Worm (Caenorhabditis elegans) whole organism, late embryonic: Measurements from ENCODE around the gene swt-5.

Experiments used
- C08G9.2 ChIP-seq: sonication (generic microtip); optimal IDR thresholded peaks from 2 replicates; lab custom pipeline; 2016; ENCODE audit warnings: mild to moderate bottlenecking, missing genetic modification characterization, moderate library complexity, missing compliant biosample characterization
- K02D7.2 ChIP-seq: sonication (generic microtip); optimal IDR thresholded peaks from 2 replicates; lab custom pipeline; 2017; ENCODE audit warnings: mild to moderate bottlenecking, missing genetic modification characterization, missing compliant biosample characterization
- K09A11.1 ChIP-seq: sonication (generic microtip); optimal IDR thresholded peaks from 2 replicates; lab custom pipeline; 2017; ENCODE audit warnings: antibody characterized with exemption, mild to moderate bottlenecking, missing genetic modification characterization, missing compliant biosample characterization; ENCODE audit not compliant: insufficient read depth
- ceh-14 ChIP-seq: sonication (generic microtip); optimal IDR thresholded peaks from 2 replicates; lab custom pipeline; 2016; ENCODE audit warnings: missing genotype, missing genetic modification characterization, missing compliant biosample characterization
- ceh-19 ChIP-seq: fragments of 200-800 bp; sonication (Bioruptor generic); optimal IDR thresholded peaks from 2 replicates; lab custom pipeline; 2018; ENCODE audit warnings: mild to moderate bottlenecking, missing genetic modification characterization, missing compliant biosample characterization
- ceh-31 ChIP-seq: sonication (generic microtip); optimal IDR thresholded peaks from 2 replicates; lab custom pipeline; 2016; ENCODE audit warnings: missing genetic modification characterization, missing compliant biosample characterization
- ceh-6 ChIP-seq: fragments of 200-800 bp; sonication (Bioruptor generic); optimal IDR thresholded peaks from 2 replicates; lab custom pipeline; 2018; ENCODE audit warnings: mild to moderate bottlenecking, missing genetic modification characterization, missing compliant biosample characterization
- dmd-4 ChIP-seq: sonication (generic microtip); optimal IDR thresholded peaks from 2 replicates; lab custom pipeline; 2016; ENCODE audit warnings: borderline replicate concordance, missing genetic modification characterization, missing compliant biosample characterization
- elt-2 ChIP-seq: sonication (generic microtip); optimal IDR thresholded peaks from 2 replicates; lab custom pipeline; 2016; ENCODE audit warnings: missing genetic modification reagents, missing genetic modification characterization, missing compliant biosample characterization
- eyg-1 ChIP-seq: sonication (generic microtip); optimal IDR thresholded peaks from 2 replicates; lab custom pipeline; 2016; ENCODE audit warnings: missing genotype, missing genetic modification characterization, missing compliant biosample characterization
- gmeb-2 ChIP-seq: sonication (generic microtip); optimal IDR thresholded peaks from 2 replicates; lab custom pipeline; 2016; ENCODE audit warnings: missing genetic modification characterization, inconsistent platforms, missing compliant biosample characterization
- hlh-13 ChIP-seq: fragments of 200-800 bp; sonication (Bioruptor generic); optimal IDR thresholded peaks from 2 replicates; lab custom pipeline; 2018; ENCODE audit warnings: mild to moderate bottlenecking, missing genetic modification characterization, missing compliant biosample characterization
- lim-6 ChIP-seq: sonication (generic microtip); optimal IDR thresholded peaks from 2 replicates; lab custom pipeline; 2016; ENCODE audit warnings: missing genetic modification characterization, missing compliant biosample characterization
- lin-11 ChIP-seq: fragments of 200-800 bp; sonication (Bioruptor generic); optimal IDR thresholded peaks from 2 replicates; lab custom pipeline; 2018; ENCODE audit warnings: mild to moderate bottlenecking, missing genetic modification characterization, missing compliant biosample characterization
- mec-3 ChIP-seq: sonication (generic microtip); optimal IDR thresholded peaks from 2 replicates; lab custom pipeline; 2016; ENCODE audit warnings: borderline replicate concordance, missing genetic modification characterization, missing compliant biosample characterization
- nhr-232 ChIP-seq: sonication (generic microtip); optimal IDR thresholded peaks from 2 replicates; lab custom pipeline; 2016; ENCODE audit warnings: missing genetic modification characterization, missing compliant biosample characterization
- pat-9 ChIP-seq: fragments of 200-800 bp; sonication (Bioruptor generic); optimal IDR thresholded peaks from 2 replicates; lab custom pipeline; 2018; ENCODE audit warnings: mild to moderate bottlenecking, missing genetic modification characterization, moderate library complexity, missing compliant biosample characterization
- pax-1 ChIP-seq: fragments of 150-350 bp; optimal IDR thresholded peaks from 2 replicates; lab custom pipeline; 2014; ENCODE audit warnings: missing biosample characterization, missing genetic modification characterization
- pros-1 ChIP-seq: fragments of 150-350 bp; optimal IDR thresholded peaks from 2 replicates; lab custom pipeline; 2014; ENCODE audit warnings: missing biosample characterization, missing genetic modification reagents, missing genetic modification characterization
- syd-9 ChIP-seq: sonication (generic microtip); optimal IDR thresholded peaks from 2 replicates; lab custom pipeline; 2016; ENCODE audit warnings: mild to moderate bottlenecking, missing genetic modification characterization, moderate library complexity, missing compliant biosample characterization
- unc-3 ChIP-seq, 2 experiments: fragments of 200-800 bp in 1 of 2; sonication (Bioruptor generic) in 1 of 2; sonication (generic microtip) in 1 of 2; conservative IDR thresholded peaks in 1 of 2; optimal IDR thresholded peaks in 1 of 2; 2 replicates each; pipeline versions ENCODE4 v1.3.6 to Lab custom; 2016 to 2022; ENCODE audit warnings: missing compliant biosample characterization in 2 of 2, missing genetic modification characterization in 2 of 2, missing genetic modification reagents in 1 of 2
- unc-42 ChIP-seq: sonication (generic microtip); optimal IDR thresholded peaks from 2 replicates; lab custom pipeline; 2016; ENCODE audit warnings: missing genotype, missing genetic modification characterization, missing compliant biosample characterization

The swt-5 gene

DNA sequence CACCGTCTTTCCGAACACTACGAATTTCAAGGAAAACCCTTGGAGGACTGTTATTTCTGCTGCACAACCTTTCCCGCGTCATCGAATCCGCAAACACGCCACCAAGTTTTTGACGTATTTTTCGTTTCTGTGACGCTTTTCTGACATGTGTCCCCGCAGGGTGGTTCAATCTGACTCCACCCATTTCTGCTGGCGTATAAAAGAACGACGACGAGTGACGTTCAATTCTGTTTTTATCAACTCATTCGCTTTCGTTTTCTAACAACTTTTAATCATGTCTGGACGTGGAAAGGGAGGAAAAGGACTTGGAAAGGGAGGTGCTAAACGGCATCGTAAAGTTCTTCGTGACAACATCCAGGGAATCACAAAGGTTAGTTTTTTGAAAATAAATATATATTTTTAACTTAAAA, 45.7 kb downstream of the swt-5 start, which contains the start of gene his-37 (continued):
- TF ChIP-seq lim-6 (tag; lab: Kevin White, UChicago) (no peak), nhr-232 (tag; lab: Kevin White, UChicago) (no peak), mec-3 (no peak), ceh-19 (no peak), K02D7.2 (tag; lab: Kevin White, UChicago) (no peak), unc-3 (GFP tag; conservative IDR thresholded peaks at IDR 0.05; lab: Robert Waterston, UW) (no peak), unc-3 (tag; optimal IDR thresholded peaks at IDR 0.05; lab: Kevin White, UChicago) (peak; percentile 65), hlh-13 (GFP tag; lab: Kevin White, UChicago) (no peak), syd-9 (tag; lab: Kevin White, UChicago) (peak; percentile 57), gmeb-2 (tag; lab: Kevin White, UChicago) (peak; percentile 16), eyg-1 (no peak), C08G9.2 (tag; lab: Kevin White, UChicago) (peak; percentile 44), ceh-14 (tag; lab: Kevin White, UChicago) (peak; percentile 71), pat-9 (tag; lab: Kevin White, UChicago) (no peak), K09A11.1 (no peak), pax-1 (tag; lab: Kevin White, UChicago) (peak; percentile 79), lin-11 (tag; lab: Kevin White, UChicago) (no peak), elt-2 (tag; lab: Kevin White, UChicago) (peak; percentile 83), pros-1 (tag; lab: Kevin White, UChicago) (peak; percentile 66)

- TF ChIP-seq mec-3 (no peak), ceh-6 (no peak), ceh-31 (peak; percentile 43), dmd-4 (no peak)
- TF ChIP-seq, all 69 proteins: peak for 1
These were observed 48.3 kb downstream of the swt-5 start, which contains the start of gene nstp-10 for ce11 chrV:9549459-9549858. TSS of gene nstp-10 (minus strand) at chrV:9549836.

ce11 chrV:9550313-9550712, 49.1 kb downstream of the swt-5 start, which contains the start of gene ehbp-1:
TSS of gene ehbp-1 (plus strand) at chrV:9550644.
- TF ChIP-seq hlh-13 (GFP tag; lab: Kevin White, UChicago) (no peak), ceh-31 (peak; percentile 22), unc-42 (peak; percentile 88)
